Worm (Caenorhabditis elegans): ENCODE results near the gene C45G7.4.

DNA sequence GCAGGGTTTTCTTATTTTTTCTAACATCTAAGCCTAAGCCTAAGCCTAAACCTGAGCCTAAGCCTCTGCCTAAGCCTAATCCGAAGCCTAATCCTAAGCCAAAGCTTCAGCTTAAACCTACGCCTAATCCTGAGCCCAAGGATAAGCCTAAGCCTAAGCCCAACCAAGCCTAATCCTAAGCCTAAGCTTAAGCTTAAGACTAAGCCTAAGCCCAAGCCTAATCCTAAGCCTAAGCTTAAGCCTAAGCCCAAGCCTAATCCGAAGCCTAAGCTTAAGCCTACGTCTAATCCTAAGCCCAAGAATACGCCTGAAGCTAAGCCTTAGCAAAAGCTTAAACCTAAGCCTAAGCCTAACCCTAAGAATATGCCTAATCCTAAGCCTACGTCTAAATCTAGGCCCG, 29.4 kb upstream of the C45G7.4 start:
- TF ChIP-seq elt-3 (tag; optimal IDR thresholded peaks at IDR 0.05) (no peak), ztf-11 (tag; optimal IDR thresholded peaks at IDR 0.05) (no peak), sptf-1 (tag; optimal IDR thresholded peaks at IDR 0.05) (no peak), unc-62 (GFP tag; optimal IDR thresholded peaks at IDR 0.05) (no peak), ceh-43 (GFP tag; optimal IDR thresholded peaks at IDR 0.05) (no peak)

Data from whole organism, mixed stage, embryonic.